Worm (Caenorhabditis elegans) whole organism, midembryonic: ENCODE results near the gene dyf-3.

Experiments used
- cog-1 ChIP-seq: sonication (generic microtip); optimal IDR thresholded peaks from 2 replicates; lab custom pipeline; 2016; ENCODE audit warnings: missing genetic modification characterization, missing compliant biosample characterization
- flt-1 ChIP-seq: fragments of 200-800 bp; sonication (Bioruptor generic); IDR thresholded peaks from 2 replicates; pipeline ENCODE4 v1.3.6; 2022; ENCODE audit warnings: missing genetic modification characterization, missing compliant biosample characterization
- klf-2 ChIP-seq: fragments of 200-800 bp; sonication (Bioruptor generic); conservative IDR thresholded peaks from 2 replicates; pipeline ENCODE4 v1.3.6; 2022; ENCODE audit warnings: missing genetic modification reagents, missing genetic modification characterization, missing compliant biosample characterization
- med-1 ChIP-seq: sonication (generic microtip); optimal IDR thresholded peaks from 2 replicates; lab custom pipeline; 2017; ENCODE audit warnings: missing genetic modification characterization, mild to moderate bottlenecking, missing compliant biosample characterization, antibody characterized with exemption, missing genetic modification reagents; ENCODE audit not compliant: insufficient read depth
- ref-1 ChIP-seq: fragments of 200-800 bp; sonication (Bioruptor generic); conservative IDR thresholded peaks from 2 replicates; pipeline ENCODE4 v1.3.6; 2022; ENCODE audit warnings: missing genetic modification reagents, missing genetic modification characterization, missing compliant biosample characterization
- tab-1 ChIP-seq: fragments of 200-800 bp; sonication (Bioruptor generic); IDR thresholded peaks from 2 replicates; pipeline ENCODE4 v1.3.6; 2022; ENCODE audit warnings: missing genetic modification characterization, missing compliant biosample characterization
- ztf-23 ChIP-seq: fragments of 200-800 bp; sonication (Bioruptor generic); IDR thresholded peaks from 2 replicates; pipeline ENCODE4 v1.3.6; 2022; ENCODE audit warnings: missing genetic modification reagents, missing genetic modification characterization, missing compliant biosample characterization
- ztf-29 ChIP-seq: fragments of 200-800 bp; sonication (Bioruptor generic); IDR thresholded peaks from 2 replicates; pipeline ENCODE4 v1.3.6; 2022; ENCODE audit warnings: missing genetic modification reagents, missing genetic modification characterization, missing compliant biosample characterization

DNA sequence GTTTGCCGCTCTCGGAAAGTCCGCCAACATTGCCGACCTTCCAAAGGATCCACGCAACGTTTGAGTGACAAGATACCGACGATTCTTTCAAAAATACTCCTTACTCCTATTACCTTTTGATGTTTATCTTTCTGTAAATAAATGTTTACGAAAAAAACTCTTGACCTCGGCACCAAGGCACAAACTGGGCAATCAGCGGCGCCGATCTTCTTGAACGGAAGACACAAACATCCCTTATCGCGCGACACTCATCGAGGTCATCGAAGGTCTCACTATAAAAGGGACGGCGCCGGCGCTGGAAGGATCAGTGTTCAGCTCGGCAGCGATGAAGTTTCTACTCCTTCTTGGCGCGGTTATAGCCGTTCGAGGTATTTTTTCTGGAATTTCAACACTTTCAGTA lies 40.3 kb upstream of the dyf-3 start, which contains the start of gene grd-3:
- TF ChIP-seq flt-1 (GFP tag; lab: Robert Waterston, UW) (no peak), ztf-23 (GFP tag; lab: Robert Waterston, UW) (no peak), tab-1 (GFP tag; lab: Robert Waterston, UW) (no peak), ref-1 (GFP tag; lab: Robert Waterston, UW) (no peak), klf-2 (GFP tag; lab: Robert Waterston, UW) (no peak), med-1 (GFP tag; lab: Kevin White, UChicago) (no peak), cog-1 (tag; lab: Kevin White, UChicago) (no peak), ztf-29 (GFP tag; lab: Robert Waterston, UW) (no peak)
